Fruit fly (Drosophila melanogaster) whole organism, embryonic: ENCODE data around the gene Teh1.

ENCODE experiments used
- Abd-B ChIP-seq: fragments of 200-800 bp; sonication (Bioruptor generic); optimal IDR thresholded peaks from 2 replicates; lab custom pipeline; 2018; ENCODE audit warnings: missing biosample characterization, mild to moderate bottlenecking, missing genetic modification characterization, moderate library complexity
- CG10267 ChIP-seq: fragments of 200-800 bp; sonication (Bioruptor generic); optimal IDR thresholded peaks from 2 replicates; lab custom pipeline; 2018; ENCODE audit warnings: missing biosample characterization, mild to moderate bottlenecking, missing genetic modification characterization, moderate library complexity
- CG10979 ChIP-seq: fragments of 200-800 bp; sonication (Bioruptor generic); optimal IDR thresholded peaks from 2 replicates; lab custom pipeline; 2018; ENCODE audit warnings: missing biosample characterization, mild to moderate bottlenecking, missing genetic modification characterization, moderate library complexity
- CG11504 ChIP-seq: fragments of 200-800 bp; sonication (Bioruptor generic); optimal IDR thresholded peaks from 3 replicates; lab custom pipeline; 2019; ENCODE audit warnings: missing biosample characterization, mild to moderate bottlenecking, missing genetic modification characterization, moderate library complexity
- CG13424 ChIP-seq: fragments of 200-800 bp; sonication (Bioruptor generic); optimal IDR thresholded peaks from 2 replicates; lab custom pipeline; 2019; ENCODE audit warnings: missing biosample characterization, mild to moderate bottlenecking, missing genetic modification characterization, moderate library complexity
- CG14710 ChIP-seq: fragments of 200-800 bp; sonication (Bioruptor generic); optimal IDR thresholded peaks from 3 replicates; lab custom pipeline; 2019; ENCODE audit warnings: missing biosample characterization, mild to moderate bottlenecking, missing genetic modification characterization, moderate library complexity
- CG16815 ChIP-seq: fragments of 200-800 bp; sonication (Bioruptor generic); optimal IDR thresholded peaks from 3 replicates; lab custom pipeline; 2017; ENCODE audit warnings: missing biosample characterization, mild to moderate bottlenecking, missing genetic modification characterization
- CG17361 ChIP-seq: fragments of 200-800 bp; sonication (Bioruptor generic); IDR thresholded peaks from 3 replicates; pipeline ENCODE4 v1.3.6; 2022; ENCODE audit warnings: missing biosample characterization, missing genetic modification characterization
- CG1792 ChIP-seq: fragments of 200-800 bp; sonication (Bioruptor generic); optimal IDR thresholded peaks from 2 replicates; lab custom pipeline; 2016; ENCODE audit warnings: missing biosample characterization, missing genetic modification characterization
- CG18262 ChIP-seq: fragments of 200-800 bp; optimal IDR thresholded peaks from 3 replicates; lab custom pipeline; 2019; ENCODE audit warnings: missing biosample characterization, mild to moderate bottlenecking, missing genetic modification characterization, moderate library complexity
- CG2712 ChIP-seq: fragments of 200-800 bp; optimal IDR thresholded peaks from 3 replicates; lab custom pipeline; 2019; ENCODE audit warnings: missing biosample characterization, mild to moderate bottlenecking, missing genetic modification characterization, moderate library complexity
- CG30403 ChIP-seq: fragments of 200-800 bp; sonication (Bioruptor generic); optimal IDR thresholded peaks from 3 replicates; lab custom pipeline; 2016; ENCODE audit warnings: missing biosample characterization, missing genetic modification characterization
- CG31365 ChIP-seq: fragments of 200-800 bp; sonication (Bioruptor generic); optimal IDR thresholded peaks from 2 replicates; lab custom pipeline; 2018; ENCODE audit warnings: missing biosample characterization, mild to moderate bottlenecking, missing genetic modification characterization
- CG4424 ChIP-seq: fragments of 200-800 bp; sonication (Bioruptor generic); optimal IDR thresholded peaks from 3 replicates; lab custom pipeline; 2016; ENCODE audit warnings: missing biosample characterization, missing genetic modification characterization
- CG5953 ChIP-seq: fragments of 200-800 bp; sonication (Bioruptor generic); IDR thresholded peaks from 2 replicates; pipeline ENCODE4 v1.3.6; 2022; ENCODE audit warnings: missing biosample characterization, missing genetic modification characterization
- CG7556 ChIP-seq: fragments of 200-800 bp; sonication (Bioruptor generic); optimal IDR thresholded peaks from 2 replicates; lab custom pipeline; 2017; ENCODE audit warnings: missing biosample characterization, mild to moderate bottlenecking, missing genetic modification characterization
- CG9797 ChIP-seq: fragments of 200-800 bp; sonication (Bioruptor generic); optimal IDR thresholded peaks from 3 replicates; lab custom pipeline; 2018; ENCODE audit warnings: missing biosample characterization, mild to moderate bottlenecking, missing genetic modification characterization
- CG9932 ChIP-seq: fragments of 200-800 bp; sonication (Bioruptor generic); IDR thresholded peaks from 2 replicates; pipeline ENCODE4 v1.3.6; 2022; ENCODE audit warnings: missing biosample characterization, missing genetic modification characterization
- D19A ChIP-seq: fragments of 200-800 bp; optimal IDR thresholded peaks from 3 replicates; lab custom pipeline; 2019; ENCODE audit warnings: missing biosample characterization, mild to moderate bottlenecking, missing genetic modification characterization, moderate library complexity
- Dek ChIP-seq: fragments of 200-800 bp; sonication (Bioruptor generic); optimal IDR thresholded peaks from 3 replicates; lab custom pipeline; 2019; ENCODE audit warnings: missing biosample characterization, mild to moderate bottlenecking, missing genetic modification characterization, moderate library complexity
- Hr51 ChIP-seq, 2 experiments: fragments of 200-800 bp; sonication (Bioruptor generic); optimal IDR thresholded peaks; 2 replicates in 1 of 2; 3 replicates in 1 of 2; lab custom pipeline; 2016 to 2018; ENCODE audit warnings: missing biosample characterization in 2 of 2, missing genetic modification characterization in 2 of 2, mild to moderate bottlenecking in 1 of 2, moderate library complexity in 1 of 2
- Hr78 ChIP-seq, 2 experiments: fragments of 200-800 bp in 1 of 2; fragments of >200 bp in 1 of 2; sonication (Bioruptor generic) in 1 of 2; optimal IDR thresholded peaks; 2 replicates each; lab custom pipeline; 2017 to 2019; ENCODE audit warnings: missing biosample characterization in 2 of 2, missing genetic modification characterization in 2 of 2, mild to moderate bottlenecking in 1 of 2, moderate library complexity in 1 of 2
- Oli ChIP-seq: fragments of 200-800 bp; sonication (Bioruptor generic); optimal IDR thresholded peaks from 2 replicates; lab custom pipeline; 2018; ENCODE audit warnings: missing biosample characterization, mild to moderate bottlenecking, missing genetic modification characterization, moderate library complexity
- Pdp1 ChIP-seq, 2 experiments: fragments of 200-800 bp; sonication (Bioruptor generic); optimal IDR thresholded peaks; 3 replicates each; lab custom pipeline; 2016; ENCODE audit warnings: missing biosample characterization in 2 of 2, missing genetic modification characterization in 2 of 2, mild to moderate bottlenecking in 1 of 2, moderate library complexity in 1 of 2
- Ptx1 ChIP-seq: fragments of 200-800 bp; sonication (Bioruptor generic); IDR thresholded peaks from 2 replicates; pipeline ENCODE4 v1.3.6; 2022; ENCODE audit warnings: missing biosample characterization, missing genetic modification characterization
- Sox100B ChIP-seq: fragments of 200-800 bp; sonication (Bioruptor generic); optimal IDR thresholded peaks from 3 replicates; lab custom pipeline; 2018; ENCODE audit warnings: missing biosample characterization, mild to moderate bottlenecking, missing genetic modification characterization
- TFAM ChIP-seq: fragments of 200-800 bp; sonication (Bioruptor generic); optimal IDR thresholded peaks from 2 replicates; lab custom pipeline; 2017; ENCODE audit warnings: missing biosample characterization, missing genetic modification characterization, inconsistent platforms
- Tbp ChIP-seq: fragments of >200 bp; optimal IDR thresholded peaks from 2 replicates; lab custom pipeline; 2018; ENCODE audit warnings: missing biosample characterization, missing genetic modification characterization
- Xbp1 ChIP-seq: fragments of 200-800 bp; sonication (Bioruptor generic); optimal IDR thresholded peaks from 3 replicates; lab custom pipeline; 2016; ENCODE audit warnings: missing biosample characterization, mild to moderate bottlenecking, missing genetic modification characterization
- Xrp1 ChIP-seq: fragments of 200-800 bp; sonication (Bioruptor generic); IDR thresholded peaks from 2 replicates; pipeline ENCODE4 v1.3.6; 2022; ENCODE audit warnings: missing biosample characterization, missing genetic modification characterization
- bab2 ChIP-seq: fragments of 200-800 bp; sonication (Bioruptor generic); optimal IDR thresholded peaks from 2 replicates; lab custom pipeline; 2016; ENCODE audit warnings: missing biosample characterization, missing genetic modification characterization
- disco-r ChIP-seq: fragments of 200-800 bp; sonication (Bioruptor generic); optimal IDR thresholded peaks from 2 replicates; lab custom pipeline; 2016; ENCODE audit warnings: missing biosample characterization, missing genetic modification characterization
- dmrt99B ChIP-seq: fragments of 200-800 bp; sonication (Bioruptor generic); optimal IDR thresholded peaks from 2 replicates; lab custom pipeline; 2018; ENCODE audit warnings: missing biosample characterization, mild to moderate bottlenecking, missing genetic modification characterization, moderate library complexity
- dpn ChIP-seq, 2 experiments: fragments of 200-800 bp; sonication (Bioruptor generic); optimal IDR thresholded peaks; 3 replicates each; lab custom pipeline; 2016; ENCODE audit warnings: missing biosample characterization in 2 of 2, missing genetic modification characterization in 2 of 2
- eve ChIP-seq, 2 experiments: fragments of >200 bp; optimal IDR thresholded peaks; 2 replicates each; lab custom pipeline; 2017; ENCODE audit warnings: missing biosample characterization in 2 of 2, missing genetic modification characterization in 2 of 2
- fd96Cb ChIP-seq: fragments of 200-800 bp; sonication (Bioruptor generic); optimal IDR thresholded peaks from 2 replicates; lab custom pipeline; 2018; ENCODE audit warnings: missing biosample characterization, mild to moderate bottlenecking, missing genetic modification characterization, moderate library complexity
- gce ChIP-seq: fragments of 200-800 bp; sonication (Bioruptor generic); IDR thresholded peaks from 3 replicates; pipeline ENCODE4 v1.3.6; 2022; ENCODE audit warnings: missing biosample characterization, missing genetic modification characterization
- gem ChIP-seq: fragments of 200-800 bp; sonication (Bioruptor generic); optimal IDR thresholded peaks from 2 replicates; lab custom pipeline; 2019; ENCODE audit warnings: missing biosample characterization, mild to moderate bottlenecking, missing genetic modification characterization, moderate library complexity
- lola ChIP-seq, 3 experiments: fragments of >200 bp in 2 of 3; fragments of 200-800 bp in 1 of 3; sonication (Bioruptor generic) in 1 of 3; optimal IDR thresholded peaks; 2 replicates each; lab custom pipeline; 2017 to 2019; ENCODE audit warnings: missing biosample characterization in 3 of 3, missing genetic modification characterization in 3 of 3, mild to moderate bottlenecking in 1 of 3, moderate library complexity in 1 of 3
- nmo ChIP-seq: fragments of 200-800 bp; sonication (Bioruptor generic); optimal IDR thresholded peaks from 2 replicates; lab custom pipeline; 2018; ENCODE audit warnings: missing biosample characterization, mild to moderate bottlenecking, missing genetic modification characterization, moderate library complexity
- phol ChIP-seq: fragments of 200-800 bp; sonication (Bioruptor generic); optimal IDR thresholded peaks from 3 replicates; lab custom pipeline; 2018; ENCODE audit warnings: missing biosample characterization, mild to moderate bottlenecking, missing genetic modification characterization, moderate library complexity
- prd ChIP-seq, 3 experiments: fragments of >200 bp in 2 of 3; fragments of 200-800 bp in 1 of 3; sonication (Bioruptor generic) in 1 of 3; optimal IDR thresholded peaks in 2 of 3; IDR thresholded peaks in 1 of 3; 2 replicates in 2 of 3; 3 replicates in 1 of 3; pipeline versions ENCODE4 v1.3.6 to Lab custom; 2017 to 2022; ENCODE audit warnings: missing biosample characterization in 1 of 3, missing genetic modification characterization in 1 of 3
- row ChIP-seq: fragments of 200-800 bp; sonication (Bioruptor generic); IDR thresholded peaks from 3 replicates; pipeline ENCODE4 v1.3.6; 2022; ENCODE audit warnings: missing biosample characterization, missing genetic modification characterization
- tio ChIP-seq: fragments of 200-800 bp; sonication (Bioruptor generic); optimal IDR thresholded peaks from 2 replicates; lab custom pipeline; 2017; ENCODE audit warnings: missing biosample characterization, missing genetic modification characterization, inconsistent platforms
- wdn ChIP-seq: fragments of 200-800 bp; sonication (Bioruptor generic); IDR thresholded peaks from 2 replicates; pipeline ENCODE4 v1.3.6; 2022; ENCODE audit warnings: missing biosample characterization, missing genetic modification characterization
- zf30C ChIP-seq: fragments of 200-800 bp; sonication (Bioruptor generic); optimal IDR thresholded peaks from 3 replicates; lab custom pipeline; 2018; ENCODE audit warnings: missing biosample characterization, mild to moderate bottlenecking, missing genetic modification characterization
- zfh2 ChIP-seq: fragments of 200-800 bp; sonication (Bioruptor generic); optimal IDR thresholded peaks from 2 replicates; lab custom pipeline; 2016; ENCODE audit warnings: missing biosample characterization, missing genetic modification characterization

Teh1 gene

dm6 chr3R:9870378-9870777 is 2.5 kb upstream of the Teh1 start:
- TF ChIP-seq fd96Cb (tag; lab: Kevin White, UChicago) (peak; percentile 42), Xbp1 (GFP tag; lab: Kevin White, UChicago) (peak; percentile 14), Ptx1 (GFP tag; lab: Robert Waterston, UW) (peak; percentile 32; the same call in 1 of the 2 replicates), CG9797 (GFP tag; lab: Kevin White, UChicago) (no peak), nmo (GFP tag; lab: Kevin White, UChicago) (peak; percentile 17), dmrt99B (tag; lab: Kevin White, UChicago) (peak; percentile 36), bab2 (GFP tag; lab: Kevin White, UChicago) (no peak), zf30C (GFP tag; lab: Kevin White, UChicago) (peak; percentile 52), CG18262 (tag; lab: Kevin White, UChicago) (peak; percentile 39), prd (optimal IDR thresholded peaks at IDR 0.05; lab: Kevin White, UChicago) (no peak), prd (GFP tag; IDR thresholded peaks at IDR 0.05; lab: Robert Waterston, UW) (peak; percentile 11; the same call in 1 of the 3 replicates), zfh2 (GFP tag; lab: Kevin White, UChicago) (no peak), CG30403 (peak; percentile 38), Hr51 (GFP tag; optimal IDR thresholded peaks at IDR 0.05; lab: Kevin White, UChicago) (peak in 1 of 2 experiments; percentile 34), tio (no peak), CG4424 (GFP tag; lab: Kevin White, UChicago) (peak; percentile 14), Pdp1 (GFP tag; optimal IDR thresholded peaks at IDR 0.05; lab: Kevin White, UChicago) (no peak), CG9932 (no peak), CG31365 (tag; lab: Kevin White, UChicago) (no peak), Xrp1 (peak; percentile 14), lola (GFP tag; optimal IDR thresholded peaks at IDR 0.05; lab: Kevin White, UChicago) (peak in 1 of 3 experiments; percentile 15), row (GFP tag; lab: Robert Waterston, UW) (peak; percentile 40; the same call in 1 of the 3 replicates), gce (GFP tag; lab: Robert Waterston, UW) (0 out of 3 replicates have a peak, but pooled peaks have one; percentile 16), CG17361 (GFP tag; lab: Robert Waterston, UW) (0 out of 3 replicates have a peak, but pooled peaks have one; percentile 41), CG16815 (no peak), Oli (tag; lab: Kevin White, UChicago) (peak; percentile 39), Abd-B (GFP tag; lab: Kevin White, UChicago) (peak; percentile 12), Hr78 (GFP tag; optimal IDR thresholded peaks at IDR 0.05; lab: Kevin White, UChicago) (peak in 1 of 2 experiments; percentile 59), TFAM (GFP tag; lab: Kevin White, UChicago) (no peak), CG14710 (tag; lab: Kevin White, UChicago) (no peak), CG2712 (tag; lab: Kevin White, UChicago) (peak; percentile 8), eve (GFP tag; optimal IDR thresholded peaks at IDR 0.05; lab: Kevin White, UChicago) (peak in 1 of 2 experiments; percentile 75), CG5953 (GFP tag; lab: Robert Waterston, UW) (no peak), disco-r (GFP tag; lab: Kevin White, UChicago) (no peak), D19A (peak; percentile 0), CG7556 (GFP tag; lab: Kevin White, UChicago) (peak; percentile 7), CG1792 (GFP tag; lab: Kevin White, UChicago) (no peak), CG10979 (tag; lab: Kevin White, UChicago) (peak; percentile 42), gem (tag; lab: Kevin White, UChicago) (peak; percentile 37), CG10267 (peak; percentile 19), wdn (no peak), dpn (GFP tag; optimal IDR thresholded peaks at IDR 0.05; lab: Kevin White, UChicago) (no peak), Dek (tag; lab: Kevin White, UChicago) (no peak), phol (peak; percentile 29), Tbp (GFP tag; lab: Kevin White, UChicago) (no peak), CG11504 (peak; percentile 33), Sox100B (GFP tag; lab: Kevin White, UChicago) (peak; percentile 24), CG13424 (tag; lab: Kevin White, UChicago) (peak; percentile 1)
- TF ChIP-seq, all 482 proteins: peak for 30
